Worm (Caenorhabditis elegans): ENCODE results near the gene K02F3.12.
A peak's percentile ranks its signal among the peaks of the same experiment; 100 is the strongest.

The K02F3.12 gene

DNA sequence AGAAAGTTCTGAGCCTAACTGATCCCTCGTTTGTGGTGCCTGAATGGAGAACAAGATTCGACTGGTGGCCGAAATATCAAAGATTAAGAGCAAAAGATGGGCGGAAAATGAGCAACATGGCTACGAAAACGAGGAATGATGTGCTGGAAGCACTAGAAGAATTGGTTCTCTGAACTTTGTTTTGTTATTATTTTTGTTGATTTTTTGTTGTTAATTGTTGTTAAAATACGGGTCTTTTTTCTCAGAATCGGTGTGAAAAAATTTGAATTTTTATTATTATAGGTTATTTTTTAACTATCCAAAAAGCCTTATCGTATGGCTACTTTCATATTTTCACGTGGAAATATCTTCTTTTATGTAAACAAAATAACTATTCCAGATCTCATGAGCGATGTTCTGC, at the start of gene K02F3.12:
TSS of gene K02F3.12 (plus strand) at position 301 of the 400 bp plus-strand sequence.
- no peak for TF ChIP-seq unc-62 (GFP tag; optimal IDR thresholded peaks at IDR 0.05)

DNA sequence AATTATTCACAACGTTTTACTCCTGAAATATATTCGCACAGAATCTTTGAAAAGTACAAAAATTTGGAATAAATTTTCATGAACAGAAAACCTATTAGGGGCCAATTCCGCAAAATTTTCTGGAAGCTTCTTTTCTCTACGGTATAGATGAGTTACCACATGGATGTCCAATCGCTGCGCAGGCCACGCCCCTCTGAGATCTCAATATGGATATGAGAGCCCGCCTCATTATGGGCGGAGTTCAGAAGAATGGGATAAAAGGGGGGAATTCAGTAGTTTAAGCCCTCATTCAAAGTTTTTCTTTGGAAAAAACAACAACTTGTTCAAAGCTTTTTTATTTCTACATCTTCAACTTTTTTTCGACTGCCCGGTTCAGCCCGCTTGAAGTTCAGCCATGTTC, 44.8 kb upstream of the K02F3.12 start, which contains the start of gene daf-7:
TSS of gene daf-7 (plus strand) at position 301 of the 400 bp plus-strand sequence.
- no peak for TF ChIP-seq unc-62 (GFP tag; optimal IDR thresholded peaks at IDR 0.05)

DNA sequence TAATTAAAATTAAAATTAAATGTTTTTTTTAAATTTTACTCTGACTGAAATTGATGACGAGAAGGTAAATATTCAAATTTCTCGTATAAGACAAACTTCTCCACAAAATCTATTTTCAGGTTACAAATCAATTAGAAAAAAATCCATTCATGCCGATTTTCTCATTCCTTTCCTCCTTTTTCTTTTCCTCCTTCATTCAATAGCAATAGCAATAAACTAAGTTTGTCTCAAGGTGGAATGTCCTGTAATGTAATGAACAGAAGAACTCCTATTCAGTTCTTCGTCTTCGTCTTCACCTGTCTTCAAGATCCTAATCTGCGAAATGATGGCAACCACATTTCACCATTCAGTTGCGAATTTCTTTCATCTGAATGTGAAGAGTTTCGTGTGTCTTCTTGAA, 40.5 kb upstream of the K02F3.12 start, which contains the start of gene dac-1:
TSS of gene dac-1 (plus strand) at position 301 of the 400 bp plus-strand sequence.
- no peak for TF ChIP-seq unc-62 (GFP tag; optimal IDR thresholded peaks at IDR 0.05)

ce11 chrIII:819313-819712, 37.0 kb upstream of the K02F3.12 start:
- no peak for TF ChIP-seq unc-62 (GFP tag; optimal IDR thresholded peaks at IDR 0.05)

- TF ChIP-seq unc-62 (GFP tag; optimal IDR thresholded peaks at IDR 0.05): no peak
Measured at ce11 chrIII:822546-823272, 33.7 kb upstream of the K02F3.12 start, which contains the start of gene clec-149. Gene clec-149, plus strand, starts transcription at chrIII:823222.

DNA sequence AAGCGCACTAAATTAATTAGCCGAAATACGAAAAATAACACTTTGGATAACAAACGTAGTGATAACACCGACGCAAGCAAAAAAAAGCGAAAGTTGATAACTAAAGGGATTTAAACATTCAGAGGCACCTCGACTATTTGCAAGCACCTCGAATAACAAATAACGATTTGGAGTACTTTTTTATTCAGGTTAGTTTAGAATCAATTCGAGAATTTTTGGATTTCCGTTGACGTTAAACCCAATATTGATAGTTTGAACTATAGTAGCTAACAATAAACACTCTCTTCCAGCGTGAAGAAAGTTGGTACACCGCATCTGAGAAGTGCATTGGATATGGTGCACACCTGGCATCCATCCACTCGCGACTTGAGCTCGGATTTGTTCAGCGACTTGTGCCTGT, 31.1 kb upstream of the K02F3.12 start:
- no peak for TF ChIP-seq unc-62 (GFP tag; optimal IDR thresholded peaks at IDR 0.05)

DNA sequence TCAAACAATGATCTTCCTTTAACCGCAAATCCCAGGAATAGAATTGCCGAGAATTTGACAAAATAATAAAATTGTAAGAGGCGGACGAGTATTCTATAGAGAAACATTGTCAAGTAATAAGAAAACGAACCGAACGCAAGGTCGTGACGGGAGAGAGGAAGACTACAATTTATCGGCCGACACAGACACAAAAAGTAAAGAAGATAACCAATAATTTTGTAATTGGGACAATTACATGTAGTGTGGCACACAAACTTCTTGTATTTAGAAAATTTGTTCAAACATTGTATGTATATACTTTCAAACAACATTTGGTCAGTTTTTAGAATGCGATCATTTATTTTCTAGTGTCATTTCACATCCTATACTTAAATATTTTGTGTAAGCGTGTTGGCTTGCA, 24.4 kb upstream of the K02F3.12 start, which contains the start of gene ceeh-1:
TSS of gene ceeh-1 (minus strand) at position 317 of the 400 bp plus-strand sequence.
- TF ChIP-seq unc-62 (GFP tag; optimal IDR thresholded peaks at IDR 0.05): no peak

DNA sequence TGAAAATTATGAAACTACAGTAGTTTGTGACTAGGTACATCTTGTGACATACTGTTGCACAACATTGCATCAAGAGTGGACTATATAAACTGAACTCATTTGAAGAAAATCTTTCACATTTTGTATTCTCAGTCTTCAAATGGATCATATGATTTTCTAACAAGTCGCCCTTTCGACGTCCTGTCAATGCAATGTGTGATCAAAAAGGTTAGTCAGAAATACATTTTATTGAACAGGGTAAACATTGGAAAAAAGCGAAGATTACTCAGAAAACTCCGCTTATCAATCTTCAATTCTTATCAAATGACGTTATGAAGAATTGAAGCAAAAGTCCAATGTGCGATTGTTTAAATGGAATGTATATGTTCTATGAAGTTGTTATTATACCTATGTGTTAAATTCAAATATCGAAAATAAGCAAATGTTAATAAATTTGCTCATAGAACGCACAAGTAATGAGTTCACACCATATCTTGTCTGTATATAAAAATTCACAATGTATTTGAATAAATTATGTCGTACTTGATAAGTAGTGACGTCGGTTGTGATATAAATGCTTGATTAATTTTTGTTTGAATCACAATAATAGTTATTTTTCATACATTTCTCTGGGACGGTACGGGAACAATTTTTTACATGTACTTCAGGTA, 23.4 kb upstream of the K02F3.12 start, which contains the start of gene zip-2:
TSS of gene zip-2 (plus strand) at position 128 of the 650 bp plus-strand sequence.
- no peak for TF ChIP-seq unc-62 (GFP tag; optimal IDR thresholded peaks at IDR 0.05)

DNA sequence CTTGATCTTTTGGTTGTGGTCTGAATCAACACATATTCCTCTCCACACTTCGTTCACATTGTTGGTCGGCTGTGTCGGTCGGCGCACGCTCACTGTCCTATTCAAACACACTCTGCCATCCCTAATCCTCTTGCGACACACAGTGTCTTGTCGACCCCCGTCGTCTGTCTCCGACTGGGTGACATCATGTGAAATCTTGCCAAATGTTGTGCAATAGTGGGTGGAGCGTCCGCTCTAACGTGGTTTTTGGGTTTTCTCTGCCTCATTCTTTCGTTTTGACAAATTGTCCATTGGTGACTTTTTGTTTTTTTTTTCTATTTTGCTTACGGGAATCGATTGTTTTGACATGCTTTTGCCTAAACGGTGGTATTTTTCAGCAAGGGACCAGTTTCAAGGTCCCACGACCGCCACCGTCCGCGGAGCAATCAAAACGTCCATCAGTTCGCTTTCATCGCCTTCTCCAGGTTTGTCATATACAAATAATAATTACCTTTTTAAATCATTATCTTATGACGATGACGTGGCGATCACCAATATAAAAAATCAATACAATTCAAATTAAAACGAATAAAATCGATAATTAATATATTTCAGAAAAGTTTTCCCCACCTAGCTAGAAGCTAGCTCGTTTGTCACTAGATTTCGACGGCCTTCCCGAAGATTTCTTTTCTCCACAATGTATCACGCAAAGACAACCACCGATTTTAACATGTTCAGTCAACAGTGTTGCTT, 22.5 kb upstream of the K02F3.12 start:
- TF ChIP-seq unc-62 (GFP tag; optimal IDR thresholded peaks at IDR 0.05): peak; percentile 9

- no peak for TF ChIP-seq unc-62 (GFP tag; optimal IDR thresholded peaks at IDR 0.05)
Measured at ce11 chrIII:834443-834815, 21.9 kb upstream of the K02F3.12 start.

ce11 chrIII:835208-835607, 21.2 kb upstream of the K02F3.12 start:
- TF ChIP-seq unc-62 (GFP tag; optimal IDR thresholded peaks at IDR 0.05): no peak

- peak; percentile 20 for TF ChIP-seq unc-62 (GFP tag; optimal IDR thresholded peaks at IDR 0.05)
Measured at ce11 chrIII:835713-836278, 20.6 kb upstream of the K02F3.12 start.

DNA sequence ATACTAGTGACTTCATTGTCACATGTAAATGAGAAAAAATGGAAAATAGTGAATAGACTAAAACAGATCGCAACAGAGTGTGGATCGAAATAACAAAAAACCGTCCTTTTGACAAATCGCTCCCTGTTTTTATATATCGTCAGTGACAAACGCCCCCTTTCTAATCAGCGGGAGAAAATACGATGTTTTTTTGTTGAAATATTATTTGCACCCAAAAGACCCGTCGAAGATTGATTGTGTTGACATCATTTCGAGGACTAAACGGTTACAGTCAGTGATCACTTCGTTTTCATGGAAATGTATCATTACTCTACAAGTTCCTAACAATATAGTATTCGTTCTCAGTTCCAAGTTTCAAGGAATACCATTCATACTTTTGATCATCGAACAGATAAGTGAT, 16.9 kb upstream of the K02F3.12 start, which contains the start of gene dos-3:
TSS of gene dos-3 (minus strand) at position 101 of the 400 bp plus-strand sequence.
- no peak for TF ChIP-seq unc-62 (GFP tag; optimal IDR thresholded peaks at IDR 0.05)

DNA sequence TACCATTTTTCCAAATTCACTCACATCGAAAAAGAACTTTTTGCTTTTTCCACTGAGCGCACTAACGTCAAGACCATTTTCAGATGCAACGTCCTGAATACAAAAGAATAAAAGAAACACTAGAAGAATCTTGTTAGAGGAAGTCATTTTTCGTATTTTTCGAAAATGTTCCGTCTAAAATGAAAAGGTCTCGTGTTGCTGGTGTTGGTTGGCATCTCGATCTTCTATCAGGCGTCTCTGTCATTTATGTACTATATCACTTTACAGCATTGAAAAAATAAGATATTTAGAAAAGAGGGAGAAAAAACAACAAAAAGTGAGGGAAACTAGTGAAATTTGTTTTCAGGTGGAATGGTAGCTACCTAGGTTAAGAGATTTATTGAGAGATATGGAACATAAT, 15.2 kb upstream of the K02F3.12 start, which contains the start of gene K02F3.9:
TSS of gene K02F3.9 (minus strand) at position 190 of the 400 bp plus-strand sequence.
- TF ChIP-seq unc-62 (GFP tag; optimal IDR thresholded peaks at IDR 0.05): no peak

DNA sequence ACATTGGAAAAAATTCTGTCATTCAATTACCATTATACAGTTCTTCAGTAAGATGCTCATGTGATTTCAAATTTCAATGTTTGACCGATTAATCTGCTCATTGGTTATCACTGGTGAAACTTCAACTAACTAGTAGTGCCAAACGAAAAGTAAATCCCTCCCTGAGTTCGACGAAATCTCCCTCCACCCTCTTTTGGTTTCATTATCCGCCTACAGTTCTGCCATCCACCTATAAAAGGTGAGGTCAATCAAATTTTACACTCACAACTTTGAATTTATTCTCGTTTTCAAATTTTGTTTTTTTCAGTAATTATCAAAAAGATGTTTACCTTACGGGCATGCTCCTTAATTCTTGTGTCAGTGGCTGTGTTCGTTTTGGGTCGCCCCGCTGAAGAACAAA, 13.7 kb upstream of the K02F3.12 start, which contains the start of gene far-8:
TSS of gene far-8 (plus strand) at position 301 of the 400 bp plus-strand sequence.
- no peak for TF ChIP-seq unc-62 (GFP tag; optimal IDR thresholded peaks at IDR 0.05)

DNA sequence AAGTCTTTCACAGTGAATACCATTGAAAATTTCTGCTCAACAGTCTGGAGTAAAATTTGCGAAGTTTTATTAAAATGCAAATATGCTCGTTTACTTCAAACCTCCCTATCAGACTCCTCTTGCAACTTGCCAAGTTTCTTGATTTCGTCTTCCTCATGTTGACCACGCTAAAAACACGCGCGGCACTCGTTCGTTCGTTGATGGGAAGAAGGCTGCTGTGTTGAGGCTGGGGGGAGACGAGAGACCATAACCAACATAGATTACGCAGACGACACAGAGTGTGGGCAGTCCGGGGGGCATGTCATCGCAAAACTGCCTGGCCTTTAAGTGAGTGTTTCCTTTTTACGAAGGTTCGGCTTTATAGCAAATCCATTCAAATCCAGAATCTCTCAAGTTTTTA, 12.4 kb upstream of the K02F3.12 start:
- no peak for TF ChIP-seq unc-62 (GFP tag; optimal IDR thresholded peaks at IDR 0.05)
